Worm (Caenorhabditis elegans): ENCODE results near the gene pbs-1.

pbs-1 gene

DNA sequence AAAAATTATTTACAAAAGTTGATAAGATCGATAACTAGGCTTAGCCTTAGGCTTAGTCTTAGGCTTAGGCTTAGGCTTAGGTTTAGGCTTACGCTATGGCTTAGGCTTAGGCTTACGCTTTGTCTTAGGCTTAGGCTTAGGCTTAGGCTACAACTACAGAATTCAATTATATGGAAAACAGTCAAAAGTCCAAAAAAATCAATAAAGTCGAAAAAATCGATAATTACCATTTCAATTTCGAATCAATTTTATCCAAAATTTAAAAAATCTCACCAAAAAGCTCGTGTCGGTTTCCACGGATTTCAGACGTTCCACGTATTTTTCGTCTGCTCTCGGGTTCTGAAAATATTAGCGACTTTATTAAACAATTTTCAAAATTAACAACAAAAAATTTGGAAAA is 32.6 kb downstream of the pbs-1 start:
- TF ChIP-seq T22C8.4 (GFP tag; IDR thresholded peaks at IDR 0.05), result no peak
- no peak for TF ChIP-seq ztf-29 (GFP tag; IDR thresholded peaks at IDR 0.05)
- TF ChIP-seq med-1 (GFP tag; optimal IDR thresholded peaks at IDR 0.05; ENCODE audit: insufficient read depth), result no peak
- no peak for TF ChIP-seq tab-1 (GFP tag; IDR thresholded peaks at IDR 0.05)
- no peak for TF ChIP-seq flt-1 (GFP tag; IDR thresholded peaks at IDR 0.05)
- TF ChIP-seq cog-1 (tag; optimal IDR thresholded peaks at IDR 0.05), result no peak
- no peak for TF ChIP-seq klf-2 (GFP tag; conservative IDR thresholded peaks at IDR 0.05)
- no peak for TF ChIP-seq ztf-23 (GFP tag; IDR thresholded peaks at IDR 0.05)
- TF ChIP-seq ref-1 (GFP tag; conservative IDR thresholded peaks at IDR 0.05), result no peak

DNA sequence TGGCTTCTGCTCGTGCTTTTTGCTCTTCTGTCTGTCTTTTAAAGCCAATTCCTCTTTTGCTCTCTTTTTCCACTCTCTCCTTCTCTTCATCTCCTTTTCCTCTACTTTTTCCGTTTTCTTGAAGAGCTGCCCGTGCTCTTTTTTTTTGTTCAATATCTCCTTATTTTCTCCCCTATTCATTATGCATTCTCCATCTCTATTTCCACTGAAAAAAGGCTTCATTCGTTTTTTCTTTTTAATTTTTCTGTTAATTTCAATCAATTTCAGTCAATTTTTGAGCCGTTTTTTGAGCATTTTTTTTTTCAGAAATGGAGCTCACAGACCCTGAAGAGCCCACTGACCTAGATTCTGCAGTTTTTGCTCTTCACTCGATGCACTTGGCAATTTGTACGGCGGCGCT is 37.1 kb downstream of the pbs-1 start, which contains the start of gene Y41D4B.1:
TSS of gene Y41D4B.1 (plus strand) at position 301 of the 400 bp plus-strand sequence.
- no peak for TF ChIP-seq klf-2 (GFP tag; conservative IDR thresholded peaks at IDR 0.05)
- no peak for TF ChIP-seq ztf-23 (GFP tag; IDR thresholded peaks at IDR 0.05)
- no peak for TF ChIP-seq flt-1 (GFP tag; IDR thresholded peaks at IDR 0.05)
- no peak for TF ChIP-seq tab-1 (GFP tag; IDR thresholded peaks at IDR 0.05)
- TF ChIP-seq ref-1 (GFP tag; conservative IDR thresholded peaks at IDR 0.05), result no peak
- no peak for TF ChIP-seq T22C8.4 (GFP tag; IDR thresholded peaks at IDR 0.05)
- no peak for TF ChIP-seq ztf-29 (GFP tag; IDR thresholded peaks at IDR 0.05)
- TF ChIP-seq med-1 (GFP tag; optimal IDR thresholded peaks at IDR 0.05; ENCODE audit: insufficient read depth), result no peak
- TF ChIP-seq cog-1 (tag; optimal IDR thresholded peaks at IDR 0.05), result no peak

DNA sequence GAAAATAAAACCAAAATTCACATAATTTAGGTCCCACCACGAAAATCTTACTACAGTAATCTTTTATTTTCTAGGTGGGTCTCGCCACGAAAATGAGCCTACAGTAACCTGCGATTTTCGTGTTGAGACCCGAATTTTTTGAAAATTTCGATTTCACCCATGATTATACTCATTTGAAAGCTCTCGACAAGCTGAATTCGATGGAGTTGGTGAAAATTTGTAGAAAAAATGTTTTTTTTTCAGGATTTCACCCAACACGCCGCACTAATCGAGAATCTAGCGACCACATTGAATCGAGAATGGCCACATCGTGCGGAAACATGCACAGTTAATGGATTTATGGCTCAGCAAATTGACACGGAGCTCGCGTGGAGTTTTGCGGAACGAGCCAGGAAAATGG is 46.7 kb downstream of the pbs-1 start:
- TF ChIP-seq klf-2 (GFP tag; conservative IDR thresholded peaks at IDR 0.05) (no peak), ztf-29 (GFP tag; IDR thresholded peaks at IDR 0.05) (no peak), flt-1 (GFP tag; IDR thresholded peaks at IDR 0.05) (no peak), T22C8.4 (GFP tag; IDR thresholded peaks at IDR 0.05) (no peak), tab-1 (GFP tag; IDR thresholded peaks at IDR 0.05) (no peak), med-1 (GFP tag; optimal IDR thresholded peaks at IDR 0.05; ENCODE audit: insufficient read depth) (no peak), ref-1 (GFP tag; conservative IDR thresholded peaks at IDR 0.05) (no peak), ztf-23 (GFP tag; IDR thresholded peaks at IDR 0.05) (no peak), cog-1 (tag; optimal IDR thresholded peaks at IDR 0.05) (no peak)

DNA sequence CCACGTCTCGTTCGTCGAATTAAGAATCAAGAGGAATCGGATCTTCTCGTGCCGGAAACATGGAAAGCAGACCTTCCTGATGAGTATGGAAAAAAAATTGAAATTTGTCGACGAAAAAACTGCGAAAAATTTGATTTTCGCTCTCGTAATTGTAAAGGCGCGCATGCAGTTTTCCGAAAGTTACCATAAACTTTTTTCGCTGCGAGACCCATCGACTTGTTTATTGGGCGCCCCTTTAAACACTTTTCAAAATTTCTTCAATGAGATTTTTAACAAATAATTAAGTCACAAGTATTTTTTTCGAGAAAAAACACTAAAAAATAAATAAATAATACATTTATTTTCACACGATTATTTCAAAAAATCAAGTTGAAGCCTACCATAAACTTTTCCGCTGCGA is 48.8 kb downstream of the pbs-1 start:
- no peak for TF ChIP-seq ztf-23 (GFP tag; IDR thresholded peaks at IDR 0.05)
- TF ChIP-seq ref-1 (GFP tag; conservative IDR thresholded peaks at IDR 0.05), result no peak
- TF ChIP-seq tab-1 (GFP tag; IDR thresholded peaks at IDR 0.05), result no peak
- TF ChIP-seq flt-1 (GFP tag; IDR thresholded peaks at IDR 0.05), result no peak
- no peak for TF ChIP-seq cog-1 (tag; optimal IDR thresholded peaks at IDR 0.05)
- TF ChIP-seq T22C8.4 (GFP tag; IDR thresholded peaks at IDR 0.05), result no peak
- TF ChIP-seq klf-2 (GFP tag; conservative IDR thresholded peaks at IDR 0.05), result no peak
- TF ChIP-seq med-1 (GFP tag; optimal IDR thresholded peaks at IDR 0.05; ENCODE audit: insufficient read depth), result no peak
- no peak for TF ChIP-seq ztf-29 (GFP tag; IDR thresholded peaks at IDR 0.05)

DNA sequence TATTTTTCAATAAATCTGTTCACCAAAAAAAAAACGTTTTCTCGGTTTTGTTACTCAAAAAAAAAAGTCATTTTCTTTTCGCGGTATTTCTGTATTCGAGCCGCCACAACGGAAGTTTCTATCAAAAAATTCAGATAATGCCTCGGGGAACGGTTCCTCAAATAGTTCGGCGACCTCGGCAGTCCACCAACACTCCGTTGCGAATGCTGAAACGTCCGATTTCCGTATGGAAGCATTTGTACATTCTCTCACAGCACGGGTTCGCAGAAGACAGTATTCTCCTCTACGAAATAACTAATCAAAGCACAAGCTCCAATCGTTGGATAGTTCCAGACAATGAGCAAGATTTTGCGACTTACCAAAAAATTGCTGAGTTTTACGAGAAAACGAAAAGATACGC is 49.6 kb downstream of the pbs-1 start, which contains the start of gene Y41D4B.4:
TSS of gene Y41D4B.4 (plus strand) at position 133 of the 400 bp plus-strand sequence.
- TF ChIP-seq klf-2 (GFP tag; conservative IDR thresholded peaks at IDR 0.05) (no peak), ref-1 (GFP tag; conservative IDR thresholded peaks at IDR 0.05) (no peak), T22C8.4 (GFP tag; IDR thresholded peaks at IDR 0.05) (no peak), ztf-23 (GFP tag; IDR thresholded peaks at IDR 0.05) (no peak), tab-1 (GFP tag; IDR thresholded peaks at IDR 0.05) (no peak), med-1 (GFP tag; optimal IDR thresholded peaks at IDR 0.05; ENCODE audit: insufficient read depth) (no peak), cog-1 (tag; optimal IDR thresholded peaks at IDR 0.05) (no peak), ztf-29 (GFP tag; IDR thresholded peaks at IDR 0.05) (no peak), flt-1 (GFP tag; IDR thresholded peaks at IDR 0.05) (no peak)

DNA sequence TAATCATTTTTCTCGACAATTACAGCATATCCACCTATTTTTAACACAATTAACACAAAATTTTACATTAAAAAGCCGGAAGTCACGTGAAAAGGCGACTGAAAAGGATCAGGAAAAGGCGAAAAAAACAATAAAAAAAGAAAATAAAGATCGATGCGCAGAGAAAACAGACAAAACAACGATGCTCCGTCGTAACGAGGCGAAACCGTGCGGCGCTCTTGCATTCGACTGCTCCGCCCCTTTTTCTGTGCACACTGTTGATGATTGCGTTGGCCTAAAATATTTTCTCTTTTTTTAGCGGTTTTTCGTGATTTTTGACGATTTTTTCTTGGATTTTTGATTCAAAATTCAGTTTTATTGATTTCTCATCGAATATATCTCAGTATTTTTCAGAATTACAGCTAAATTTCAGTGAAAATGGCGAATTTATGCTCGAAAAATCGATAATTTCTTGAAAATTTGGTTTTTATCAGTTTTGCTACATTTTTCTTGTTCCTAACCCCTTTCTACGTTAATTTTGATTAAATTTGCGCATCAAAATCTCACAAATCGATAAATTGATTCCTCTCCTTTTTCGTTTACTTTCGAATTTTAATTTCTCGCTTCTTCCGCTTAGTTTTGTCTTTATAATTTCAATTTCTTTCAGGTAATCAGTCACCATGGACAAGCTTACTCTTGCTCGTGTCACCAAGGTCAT is 50.4 kb downstream of the pbs-1 start, which contains the start of gene rps-28:
TSS of gene rps-28 (plus strand) at position 647 of the 697 bp plus-strand sequence.
- TF ChIP-seq klf-2 (GFP tag; conservative IDR thresholded peaks at IDR 0.05) (peak; percentile 78), T22C8.4 (GFP tag; IDR thresholded peaks at IDR 0.05) (peak; percentile 78), cog-1 (tag; optimal IDR thresholded peaks at IDR 0.05) (peak; percentile 92), med-1 (GFP tag; optimal IDR thresholded peaks at IDR 0.05; ENCODE audit: insufficient read depth) (peak; percentile 74), ztf-29 (GFP tag; IDR thresholded peaks at IDR 0.05) (peak; percentile 79), flt-1 (GFP tag; IDR thresholded peaks at IDR 0.05) (peak; percentile 92), ztf-23 (GFP tag; IDR thresholded peaks at IDR 0.05) (peak; percentile 96), tab-1 (GFP tag; IDR thresholded peaks at IDR 0.05) (peak; percentile 83; the same call in 1 of the 2 replicates), ref-1 (GFP tag; conservative IDR thresholded peaks at IDR 0.05) (peak; percentile 48; the same call in 1 of the 2 replicates)

All from whole organism, midembryonic.